Worm (Caenorhabditis elegans) whole organism, L3 larva: ENCODE data around the gene K06A4.2.

Experiments
- ceh-82 ChIP-seq: fragments of 150-350 bp; optimal IDR thresholded peaks from 2 replicates; lab custom pipeline; 2014; ENCODE audit warnings: missing biosample characterization, missing genetic modification characterization
- nhr-237 ChIP-seq: fragments of 150-350 bp; optimal IDR thresholded peaks from 2 replicates; lab custom pipeline; 2014; ENCODE audit warnings: missing biosample characterization, missing genetic modification characterization
- ztf-11 ChIP-seq: fragments of 150-350 bp; optimal IDR thresholded peaks from 2 replicates; lab custom pipeline; 2014; ENCODE audit warnings: missing biosample characterization, missing genetic modification characterization

DNA sequence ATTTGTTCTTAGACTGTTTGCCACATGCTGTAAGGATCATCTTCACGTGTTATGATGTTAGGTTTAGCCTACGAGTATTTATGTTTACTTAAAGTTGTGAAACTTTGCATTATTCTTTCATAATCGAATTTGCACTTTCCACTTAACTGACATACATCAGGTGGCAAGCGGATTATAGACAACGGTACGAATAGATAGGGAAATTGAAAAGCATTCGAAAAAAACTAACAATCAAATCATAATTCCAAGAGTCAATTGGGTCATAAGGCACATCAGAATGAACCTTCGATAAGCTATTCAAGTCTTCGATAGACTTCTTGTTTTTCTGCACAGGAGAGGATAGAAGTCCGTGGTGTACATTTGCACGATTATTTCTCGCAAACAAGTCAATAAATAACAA is 8.5 kb downstream of the K06A4.2 start:
- TF ChIP-seq ztf-11 (tag; lab: Kevin White, UChicago) (no peak), nhr-237 (tag; lab: Kevin White, UChicago) (no peak), ceh-82 (tag; lab: Kevin White, UChicago) (no peak)
